Fruit fly (Drosophila melanogaster): ENCODE data around the gene Rubicon.

Rubicon gene

DNA sequence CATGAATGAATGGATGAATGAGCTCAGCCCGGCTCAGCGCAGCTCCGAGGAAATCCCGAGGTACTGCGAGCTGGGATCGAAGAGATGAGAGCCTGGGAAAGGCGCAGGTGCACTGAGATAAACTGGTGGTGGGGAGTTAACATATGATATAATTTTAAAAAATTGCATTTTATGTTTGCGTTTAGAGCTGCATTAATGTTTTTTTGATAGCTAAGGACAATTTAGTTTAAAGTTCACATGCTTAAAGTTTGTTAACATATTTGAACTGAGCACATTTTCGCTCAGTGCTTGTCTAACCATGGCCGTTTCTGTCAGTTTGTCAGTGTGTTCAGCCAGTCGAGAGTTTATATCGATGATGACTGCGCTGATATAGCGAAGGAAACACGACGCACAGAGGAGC lies 53.4 kb downstream of the Rubicon start (continued):
- no peak for TF ChIP-seq shn (GFP tag; optimal IDR thresholded peaks at IDR 0.05)
- 0 out of 2 replicates have a peak, but pooled peaks have one; percentile 22 for TF ChIP-seq HLH3B (GFP tag; IDR thresholded peaks at IDR 0.05)
- TF ChIP-seq CG16779 (GFP tag; IDR thresholded peaks at IDR 0.05) = no peak
- no peak for TF ChIP-seq chm (GFP tag; IDR thresholded peaks at IDR 0.05)
- TF ChIP-seq H15 (GFP tag; IDR thresholded peaks at IDR 0.05) = no peak
- TF ChIP-seq ttk (GFP tag; IDR thresholded peaks at IDR 0.05) = no peak
- TF ChIP-seq CG4282 (GFP tag; optimal IDR thresholded peaks at IDR 0.05) = no peak
- no peak for TF ChIP-seq CG16863 (GFP tag; optimal IDR thresholded peaks at IDR 0.05)
- no peak for TF ChIP-seq pfk (GFP tag; optimal IDR thresholded peaks at IDR 0.05)
- no peak for TF ChIP-seq nmo (GFP tag; optimal IDR thresholded peaks at IDR 0.05)
- no peak for TF ChIP-seq ase (GFP tag; IDR thresholded peaks at IDR 0.05)
- TF ChIP-seq Scr (GFP tag; IDR thresholded peaks at IDR 0.05; ENCODE audit: partially characterized antibody) = no peak
- TF ChIP-seq CG15601 (tag; optimal IDR thresholded peaks at IDR 0.05) = no peak
- TF ChIP-seq CG18476 (GFP tag; optimal IDR thresholded peaks at IDR 0.05) = no peak
- TF ChIP-seq trem (tag; optimal IDR thresholded peaks at IDR 0.05) = no peak
- TF ChIP-seq CG7786 (GFP tag; optimal IDR thresholded peaks at IDR 0.05) = no peak
- TF ChIP-seq Ptx1 (GFP tag; IDR thresholded peaks at IDR 0.05) = peak; percentile 31; the same call in 1 of the 2 replicates
- TF ChIP-seq Dip3 (GFP tag; optimal IDR thresholded peaks at IDR 0.05) = no peak
- TF ChIP-seq Med (GFP tag) = peak; percentile 40
- TF ChIP-seq gem (tag; optimal IDR thresholded peaks at IDR 0.05) = peak; percentile 31
- TF ChIP-seq psq (GFP tag; optimal IDR thresholded peaks at IDR 0.05) = no peak
- TF ChIP-seq HLH4C (GFP tag; IDR thresholded peaks at IDR 0.05; ENCODE audit: partially characterized antibody) = no peak
- no peak for TF ChIP-seq sc (optimal IDR thresholded peaks at IDR 0.05)
- TF ChIP-seq sc (GFP tag; optimal IDR thresholded peaks at IDR 0.05) = no peak
- TF ChIP-seq ATbp (GFP tag; optimal IDR thresholded peaks at IDR 0.05) = no peak
- no peak for TF ChIP-seq Ets97D (GFP tag; optimal IDR thresholded peaks at IDR 0.05)
- no peak for TF ChIP-seq ham (GFP tag; IDR thresholded peaks at IDR 0.05)
- no peak for TF ChIP-seq NFAT (GFP tag; IDR thresholded peaks at IDR 0.05)
- TF ChIP-seq tap (tag; optimal IDR thresholded peaks at IDR 0.05) = no peak
- TF ChIP-seq Nf-YB (GFP tag; optimal IDR thresholded peaks at IDR 0.05) = no peak
- no peak for TF ChIP-seq Nf-YC (tag; optimal IDR thresholded peaks at IDR 0.05)
- no peak for TF ChIP-seq her (GFP tag; optimal IDR thresholded peaks at IDR 0.05)
- TF ChIP-seq ERR (GFP tag; optimal IDR thresholded peaks at IDR 0.05) = no peak
- no peak for TF ChIP-seq CG8290 (GFP tag; optimal IDR thresholded peaks at IDR 0.05)
- peak in 1 of 2 experiments; percentile 10 for TF ChIP-seq CG8290 (tag; optimal IDR thresholded peaks at IDR 0.05)
- no peak for TF ChIP-seq gro (GFP tag; optimal IDR thresholded peaks at IDR 0.05)
- no peak for TF ChIP-seq tna (GFP tag; IDR thresholded peaks at IDR 0.05; ENCODE audit: partially characterized antibody)
- no peak for TF ChIP-seq Sry-δ (GFP tag; optimal IDR thresholded peaks at IDR 0.05)
- TF ChIP-seq Rx (GFP tag; IDR thresholded peaks at IDR 0.05) = no peak
- TF ChIP-seq Neu2 (GFP tag; optimal IDR thresholded peaks at IDR 0.05; ENCODE audit: borderline replicate concordance) = no peak
- TF ChIP-seq dan (GFP tag; IDR thresholded peaks at IDR 0.05) = no peak
- no peak for TF ChIP-seq CG1602 (GFP tag; optimal IDR thresholded peaks at IDR 0.05)
- TF ChIP-seq ind (GFP tag; optimal IDR thresholded peaks at IDR 0.05) = no peak
- TF ChIP-seq CG34376 (GFP tag; optimal IDR thresholded peaks at IDR 0.05) = no peak
- no peak for TF ChIP-seq bab2 (GFP tag; optimal IDR thresholded peaks at IDR 0.05)
- no peak for TF ChIP-seq CG11093 (GFP tag; IDR thresholded peaks at IDR 0.05)
- TF ChIP-seq CG15073 (GFP tag; optimal IDR thresholded peaks at IDR 0.05) = no peak
- TF ChIP-seq kay (GFP tag; optimal IDR thresholded peaks at IDR 0.05) = no peak
- no peak for TF ChIP-seq CG13296 (GFP tag; optimal IDR thresholded peaks at IDR 0.05)
- TF ChIP-seq D19B (GFP tag; optimal IDR thresholded peaks at IDR 0.05) = no peak
- no peak for TF ChIP-seq klu (GFP tag; IDR thresholded peaks at IDR 0.05)
- 0 out of 2 replicates have a peak, but pooled peaks have one; percentile 14 for TF ChIP-seq CG8765 (GFP tag; IDR thresholded peaks at IDR 0.05)
- peak; percentile 8 for TF ChIP-seq fd96Cb (tag; optimal IDR thresholded peaks at IDR 0.05)
